Worm (Caenorhabditis elegans): Measurements from ENCODE around the gene lin-9.

DNA sequence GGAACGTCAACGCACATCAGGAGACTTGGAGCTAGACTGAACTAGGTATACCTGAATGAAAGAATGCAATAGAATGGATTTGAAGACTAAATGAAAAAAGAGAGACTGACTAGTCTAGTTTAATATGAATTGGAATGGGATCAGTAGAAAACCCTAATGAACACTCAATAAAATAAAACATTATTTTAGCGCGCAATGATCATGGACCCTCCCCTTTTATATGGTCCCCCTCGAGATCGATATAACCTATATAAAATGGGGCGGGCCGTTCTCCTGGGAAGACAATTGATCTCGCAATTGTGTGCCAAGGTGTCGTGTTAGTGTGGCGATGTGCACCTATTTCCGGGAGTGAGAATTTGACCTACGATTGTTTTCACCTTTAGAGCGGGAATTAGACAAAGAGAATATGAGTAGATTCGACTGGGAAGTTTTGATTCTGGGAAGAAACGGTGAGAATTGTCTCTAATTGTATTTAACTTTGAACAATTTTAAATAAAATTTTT, 14.0 kb upstream of the lin-9 start, which contains the start of gene cdc-25.3:
- TF ChIP-seq ceh-88 (GFP tag; IDR thresholded peaks at IDR 0.05) = no peak
- TF ChIP-seq nhr-28 (tag; optimal IDR thresholded peaks at IDR 0.05) = no peak
- TF ChIP-seq aly-2 (tag; optimal IDR thresholded peaks at IDR 0.05) = no peak
- no peak for TF ChIP-seq jun-1 (tag; optimal IDR thresholded peaks at IDR 0.05)
